Fruit fly (Drosophila melanogaster): ENCODE results near the gene tst.

Gene tst

DNA sequence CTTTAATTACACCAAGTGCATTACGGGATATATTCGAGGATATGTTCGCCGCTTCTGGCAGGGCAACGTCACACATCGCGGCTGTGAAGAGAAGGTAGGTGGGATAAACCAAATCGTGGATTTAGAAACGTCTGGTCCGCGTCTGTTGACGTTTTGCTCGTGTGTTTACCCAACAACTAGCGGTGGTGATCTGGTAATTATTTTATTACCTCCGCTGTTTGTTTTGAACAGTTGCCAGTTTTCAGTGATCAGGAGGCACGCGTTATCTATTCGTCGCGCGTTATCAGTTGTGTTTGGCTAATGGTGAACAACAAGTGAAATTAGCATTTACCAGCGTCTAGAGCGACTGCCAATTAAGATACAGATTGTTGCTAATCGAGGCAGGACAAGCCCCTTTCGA lies 43.6 kb downstream of the tst start:
- TF ChIP-seq Hr83 (GFP tag; optimal IDR thresholded peaks at IDR 0.05; ENCODE audit: poor library complexity, severe bottlenecking) (peak; percentile 24), h (GFP tag; optimal IDR thresholded peaks at IDR 0.05) (no peak), psq (GFP tag; optimal IDR thresholded peaks at IDR 0.05) (no peak), ey (GFP tag; optimal IDR thresholded peaks at IDR 0.05) (no peak), rgr (GFP tag; optimal IDR thresholded peaks at IDR 0.05) (peak; percentile 15), lola (GFP tag; optimal IDR thresholded peaks at IDR 0.05) (no peak)

dm6 chr3R:23728086-23728485 lies 44.6 kb downstream of the tst start:
- TF ChIP-seq Hr78 (GFP tag; optimal IDR thresholded peaks at IDR 0.05) (no peak), Myc (optimal IDR thresholded peaks at IDR 0.05) (no peak), br (GFP tag; optimal IDR thresholded peaks at IDR 0.05) (no peak), CrebA (GFP tag; optimal IDR thresholded peaks at IDR 0.05; ENCODE audit: borderline replicate concordance) (no peak), Hnf4 (GFP tag; optimal IDR thresholded peaks at IDR 0.05) (no peak), dsf (GFP tag; optimal IDR thresholded peaks at IDR 0.05; ENCODE audit: borderline replicate concordance) (no peak), CG32264 (GFP tag; optimal IDR thresholded peaks at IDR 0.05) (no peak), sage (GFP tag; optimal IDR thresholded peaks at IDR 0.05) (peak; percentile 15), dl (GFP tag; optimal IDR thresholded peaks at IDR 0.05; ENCODE audit: insufficient read depth in 1 of 2, partially characterized antibody in 2 of 2) (no peak), brk (GFP tag; optimal IDR thresholded peaks at IDR 0.05) (peak; percentile 9), Sp1 (GFP tag; optimal IDR thresholded peaks at IDR 0.05) (no peak)

DNA sequence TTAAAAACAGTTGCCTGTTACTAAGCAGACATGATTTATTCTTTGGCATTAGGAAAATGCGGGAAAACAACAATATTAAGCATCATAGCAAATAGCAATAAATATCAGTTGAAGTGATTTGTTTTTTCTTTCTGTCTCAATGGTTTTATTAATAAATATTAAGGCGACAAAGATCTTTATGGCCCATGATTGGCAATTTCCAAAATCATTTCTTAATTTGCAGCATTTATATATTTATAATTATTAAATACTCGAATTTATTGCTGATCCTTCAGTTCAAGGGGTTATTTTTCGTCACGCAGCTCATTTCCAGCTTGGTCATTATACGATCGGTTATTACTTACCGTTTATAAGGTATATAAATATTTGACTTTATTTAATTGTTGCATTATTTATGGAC lies 45.0 kb downstream of the tst start:
- TF ChIP-seq Vsx2 (GFP tag; optimal IDR thresholded peaks at IDR 0.05; ENCODE audit: partially characterized antibody) = no peak
- TF ChIP-seq CrebA (GFP tag; optimal IDR thresholded peaks at IDR 0.05; ENCODE audit: borderline replicate concordance) = peak; percentile 23
- TF ChIP-seq CG32264 (GFP tag; optimal IDR thresholded peaks at IDR 0.05) = no peak
- no peak for TF ChIP-seq foxo (GFP tag; optimal IDR thresholded peaks at IDR 0.05)
- no peak for TF ChIP-seq Rel (GFP tag; optimal IDR thresholded peaks at IDR 0.05)
- no peak for TF ChIP-seq Rel (tag; optimal IDR thresholded peaks at IDR 0.05)
- no peak for TF ChIP-seq rgr (GFP tag; optimal IDR thresholded peaks at IDR 0.05)
- TF ChIP-seq pan (optimal IDR thresholded peaks at IDR 0.05) = no peak

DNA sequence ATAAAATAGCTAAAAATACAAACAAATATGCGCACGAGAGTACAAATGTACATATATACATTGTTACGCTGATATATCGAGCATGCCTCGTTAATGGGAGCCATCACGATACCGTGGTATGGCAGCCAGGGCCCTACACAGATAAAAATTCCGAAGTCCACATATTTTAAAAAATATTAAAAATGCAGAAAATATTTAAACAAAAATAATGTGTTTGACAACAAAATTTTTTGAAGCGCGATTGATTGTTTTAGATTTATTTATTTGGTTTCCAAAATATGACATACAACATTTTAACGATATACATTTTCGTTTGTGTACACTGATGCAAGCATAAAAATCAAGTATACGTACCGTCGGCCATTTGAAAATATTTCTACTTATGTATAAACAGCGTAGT lies 45.9 kb downstream of the tst start:
- no peak for TF ChIP-seq dl (GFP tag; optimal IDR thresholded peaks at IDR 0.05; ENCODE audit: insufficient read depth in 1 of 2, partially characterized antibody in 2 of 2)
- TF ChIP-seq dsf (GFP tag; optimal IDR thresholded peaks at IDR 0.05; ENCODE audit: borderline replicate concordance) = no peak
- TF ChIP-seq usp (GFP tag; optimal IDR thresholded peaks at IDR 0.05) = no peak
- no peak for TF ChIP-seq GATAd (GFP tag; optimal IDR thresholded peaks at IDR 0.05)
- TF ChIP-seq psq (GFP tag; optimal IDR thresholded peaks at IDR 0.05) = peak; percentile 58
- peak; percentile 54 for TF ChIP-seq HLH106 (tag; optimal IDR thresholded peaks at IDR 0.05)
- no peak for TF ChIP-seq N (GFP tag; optimal IDR thresholded peaks at IDR 0.05)
- TF ChIP-seq Dif (GFP tag; optimal IDR thresholded peaks at IDR 0.05; ENCODE audit: partially characterized antibody) = no peak
- TF ChIP-seq Vsx2 (GFP tag; optimal IDR thresholded peaks at IDR 0.05; ENCODE audit: partially characterized antibody) = no peak
- peak; percentile 82 for TF ChIP-seq rgr (GFP tag; optimal IDR thresholded peaks at IDR 0.05)
- TF ChIP-seq brk (GFP tag; optimal IDR thresholded peaks at IDR 0.05) = peak; percentile 55
- no peak for TF ChIP-seq tai (GFP tag; optimal IDR thresholded peaks at IDR 0.05)
- TF ChIP-seq Dfd (GFP tag; optimal IDR thresholded peaks at IDR 0.05) = no peak
- peak; percentile 26 for TF ChIP-seq woc (GFP tag; optimal IDR thresholded peaks at IDR 0.05)
- TF ChIP-seq h (GFP tag; optimal IDR thresholded peaks at IDR 0.05) = peak; percentile 83
- no peak for TF ChIP-seq CG9705 (GFP tag; optimal IDR thresholded peaks at IDR 0.05)
- TF ChIP-seq Mio (GFP tag; optimal IDR thresholded peaks at IDR 0.05) = no peak
- TF ChIP-seq Sp1 (GFP tag; optimal IDR thresholded peaks at IDR 0.05) = peak; percentile 57
- TF ChIP-seq sage (GFP tag; optimal IDR thresholded peaks at IDR 0.05) = peak; percentile 48
- peak in 1 of 2 experiments; percentile 82 for TF ChIP-seq foxo (GFP tag; optimal IDR thresholded peaks at IDR 0.05)
- peak; percentile 71 for TF ChIP-seq br (GFP tag; optimal IDR thresholded peaks at IDR 0.05)
- peak; percentile 45 for TF ChIP-seq CG32264 (GFP tag; optimal IDR thresholded peaks at IDR 0.05)
- TF ChIP-seq Hnf4 (GFP tag; optimal IDR thresholded peaks at IDR 0.05) = peak; percentile 55
- peak; percentile 81 for TF ChIP-seq fru (GFP tag; optimal IDR thresholded peaks at IDR 0.05)
- TF ChIP-seq pan (optimal IDR thresholded peaks at IDR 0.05) = no peak
- no peak for TF ChIP-seq Hr83 (GFP tag; optimal IDR thresholded peaks at IDR 0.05; ENCODE audit: poor library complexity, severe bottlenecking)
- no peak for TF ChIP-seq jim (GFP tag; optimal IDR thresholded peaks at IDR 0.05)
- no peak for TF ChIP-seq Abd-B (GFP tag; optimal IDR thresholded peaks at IDR 0.05)
- peak; percentile 68 for TF ChIP-seq ey (GFP tag; optimal IDR thresholded peaks at IDR 0.05)
- TF ChIP-seq lola (GFP tag; optimal IDR thresholded peaks at IDR 0.05) = no peak
- no peak for TF ChIP-seq CrebA (GFP tag; optimal IDR thresholded peaks at IDR 0.05; ENCODE audit: borderline replicate concordance)
- peak; percentile 19 for TF ChIP-seq Jra (GFP tag; optimal IDR thresholded peaks at IDR 0.05)
- TF ChIP-seq OdsH (GFP tag; optimal IDR thresholded peaks at IDR 0.05) = peak; percentile 83
- TF ChIP-seq Hr78 (GFP tag; optimal IDR thresholded peaks at IDR 0.05) = no peak
- TF ChIP-seq Myc (optimal IDR thresholded peaks at IDR 0.05) = no peak
- peak; percentile 85 for TF ChIP-seq sv (GFP tag; optimal IDR thresholded peaks at IDR 0.05)
- peak; percentile 8 for TF ChIP-seq Rel (GFP tag; optimal IDR thresholded peaks at IDR 0.05)
- TF ChIP-seq Rel (tag; optimal IDR thresholded peaks at IDR 0.05) = no peak
- TF ChIP-seq dmrt93B (GFP tag; optimal IDR thresholded peaks at IDR 0.05) = peak; percentile 8

Data from whole organism, wandering third instar larva.